Worm (Caenorhabditis elegans): Measurements from ENCODE around the gene ZC178.2.
A peak's percentile ranks its signal among the peaks of the same experiment; 100 is the strongest.

ZC178.2 gene

ce11 chrV:8654460-8655419 is 57.1 kb downstream of the ZC178.2 start:
- TF ChIP-seq nhr-76 (tag; optimal IDR thresholded peaks at IDR 0.05) (peak; percentile 62), ceh-16 (tag; optimal IDR thresholded peaks at IDR 0.05) (no peak), ZK546.5 (tag; optimal IDR thresholded peaks at IDR 0.05) (no peak), nfya-1 (tag; optimal IDR thresholded peaks at IDR 0.05; ENCODE audit: insufficient read depth) (peak; percentile 18), elt-2 (tag; optimal IDR thresholded peaks at IDR 0.05) (peak; percentile 90), lin-39 (tag; optimal IDR thresholded peaks at IDR 0.05) (peak; percentile 26), ceh-82 (tag; optimal IDR thresholded peaks at IDR 0.05) (no peak), jun-1 (tag; optimal IDR thresholded peaks at IDR 0.05) (peak; percentile 73), lin-15B (tag; optimal IDR thresholded peaks at IDR 0.05) (no peak), pha-4 (tag; optimal IDR thresholded peaks at IDR 0.05) (peak; percentile 45), pqm-1 (tag; optimal IDR thresholded peaks at IDR 0.05) (peak; percentile 83)

- TF ChIP-seq nhr-77 (tag; optimal IDR thresholded peaks at IDR 0.05), result no peak
- peak; percentile 81 for TF ChIP-seq unc-62 (GFP tag; optimal IDR thresholded peaks at IDR 0.05)
- TF ChIP-seq elt-3 (tag; optimal IDR thresholded peaks at IDR 0.05), result peak in 2 of 3 experiments; percentile 34 to 80
- TF ChIP-seq nhr-25 (tag; optimal IDR thresholded peaks at IDR 0.05), result peak; percentile 55
- TF ChIP-seq elt-2 (tag; optimal IDR thresholded peaks at IDR 0.05), result peak; percentile 82
- peak; percentile 75 for TF ChIP-seq nhr-23 (tag; optimal IDR thresholded peaks at IDR 0.05)
- TF ChIP-seq sea-2 (GFP tag; optimal IDR thresholded peaks at IDR 0.05), result no peak
- peak; percentile 71 for TF ChIP-seq pqm-1 (tag; optimal IDR thresholded peaks at IDR 0.05)
- peak; percentile 19 for TF ChIP-seq nhr-76 (tag; optimal IDR thresholded peaks at IDR 0.05)
- TF ChIP-seq nfya-1 (tag; optimal IDR thresholded peaks at IDR 0.05; ENCODE audit: insufficient read depth), result peak; percentile 22
- no peak for TF ChIP-seq nhr-11 (tag; optimal IDR thresholded peaks at IDR 0.05)
Observed at ce11 chrV:8653080-8653821, 58.6 kb downstream of the ZC178.2 start.

ce11 chrV:8652177-8652576 is 59.6 kb downstream of the ZC178.2 start:
- TF ChIP-seq ceh-28 (tag; optimal IDR thresholded peaks at IDR 0.05), result no peak
- TF ChIP-seq elt-2 (tag; optimal IDR thresholded peaks at IDR 0.05), result no peak
- no peak for TF ChIP-seq pha-4 (tag; optimal IDR thresholded peaks at IDR 0.05)
- no peak for TF ChIP-seq skn-1 (tag; optimal IDR thresholded peaks at IDR 0.05)
- TF ChIP-seq lin-15B (tag; optimal IDR thresholded peaks at IDR 0.05), result no peak
- peak; percentile 77 for TF ChIP-seq lin-39 (tag; optimal IDR thresholded peaks at IDR 0.05)
- TF ChIP-seq fkh-10 (GFP tag; optimal IDR thresholded peaks at IDR 0.05), result no peak
- TF ChIP-seq pqm-1 (tag; optimal IDR thresholded peaks at IDR 0.05), result no peak
- no peak for TF ChIP-seq lsy-12 (tag; optimal IDR thresholded peaks at IDR 0.05)
- no peak for TF ChIP-seq mml-1 (tag; optimal IDR thresholded peaks at IDR 0.05)
- TF ChIP-seq sea-2 (GFP tag; optimal IDR thresholded peaks at IDR 0.05), result no peak
- TF ChIP-seq aly-2 (tag; optimal IDR thresholded peaks at IDR 0.05), result no peak
- TF ChIP-seq ZK546.5 (tag; optimal IDR thresholded peaks at IDR 0.05), result no peak
- TF ChIP-seq unc-62 (GFP tag; optimal IDR thresholded peaks at IDR 0.05), result peak; percentile 65
- no peak for TF ChIP-seq nhr-28 (tag; optimal IDR thresholded peaks at IDR 0.05)
- no peak for TF ChIP-seq tbx-2 (tag; optimal IDR thresholded peaks at IDR 0.05)
- TF ChIP-seq nhr-76 (tag; optimal IDR thresholded peaks at IDR 0.05), result no peak
- TF ChIP-seq egl-27 (tag; optimal IDR thresholded peaks at IDR 0.05), result no peak
- no peak for TF ChIP-seq fos-1 (tag; optimal IDR thresholded peaks at IDR 0.05)
- no peak for TF ChIP-seq ztf-11 (tag; optimal IDR thresholded peaks at IDR 0.05)
- TF ChIP-seq R02D3.7 (tag; optimal IDR thresholded peaks at IDR 0.05), result no peak
- TF ChIP-seq ama-1 (optimal IDR thresholded peaks at IDR 0.05), result no peak
- TF ChIP-seq nhr-237 (tag; optimal IDR thresholded peaks at IDR 0.05), result no peak
- no peak for TF ChIP-seq elt-3 (tag; optimal IDR thresholded peaks at IDR 0.05)
- TF ChIP-seq fkh-2 (tag; optimal IDR thresholded peaks at IDR 0.05), result no peak
- no peak for TF ChIP-seq nhr-77 (tag; optimal IDR thresholded peaks at IDR 0.05)
- peak; percentile 84 for TF ChIP-seq nhr-25 (tag; optimal IDR thresholded peaks at IDR 0.05)
- TF ChIP-seq eor-1 (tag; optimal IDR thresholded peaks at IDR 0.05), result no peak
- TF ChIP-seq ztf-4 (tag; optimal IDR thresholded peaks at IDR 0.05), result no peak
- no peak for TF ChIP-seq nfya-1 (tag; optimal IDR thresholded peaks at IDR 0.05; ENCODE audit: insufficient read depth)
- TF ChIP-seq elt-1 (tag; optimal IDR thresholded peaks at IDR 0.05), result peak; percentile 67
- TF ChIP-seq nhr-23 (tag; optimal IDR thresholded peaks at IDR 0.05), result peak; percentile 4
